Worm (Caenorhabditis elegans) whole organism, L1 larva: ENCODE results near the gene M117.4.
A peak's percentile ranks its signal among the peaks of the same experiment; 100 is the strongest.

Experiments
- C16A3.4 ChIP-seq: fragments of 150-350 bp; optimal IDR thresholded peaks from 2 replicates; lab custom pipeline; 2014; ENCODE audit warnings: missing biosample characterization, missing genetic modification characterization
- C34B4.2 ChIP-seq: sonication (generic microtip); optimal IDR thresholded peaks from 2 replicates; lab custom pipeline; 2017; ENCODE audit warnings: mild to moderate bottlenecking, missing genetic modification characterization, missing compliant biosample characterization
- alr-1 ChIP-seq: fragments of 200-800 bp; sonication (Bioruptor generic); optimal IDR thresholded peaks from 2 replicates; lab custom pipeline; 2018; ENCODE audit warnings: borderline replicate concordance, mild to moderate bottlenecking, missing genetic modification characterization, missing compliant biosample characterization
- ama-1 ChIP-seq: fragments of 150-350 bp; optimal IDR thresholded peaks from 2 replicates; lab custom pipeline; 2014
- blmp-1 ChIP-seq: fragments of 150-350 bp; optimal IDR thresholded peaks from 2 replicates; lab custom pipeline; 2014; ENCODE audit warnings: missing biosample characterization, missing genetic modification characterization
- ceh-82 ChIP-seq, 3 experiments: fragments of 150-350 bp in 1 of 3; sonication (generic microtip) in 2 of 3; optimal IDR thresholded peaks; 2 replicates each; lab custom pipeline; 2014 to 2017; ENCODE audit warnings: missing biosample characterization in 3 of 3, missing genetic modification characterization in 3 of 3
- ceh-88 ChIP-seq: fragments of 200-800 bp; sonication (Bioruptor generic); IDR thresholded peaks from 2 replicates; pipeline ENCODE4 v1.3.6; 2022; ENCODE audit warnings: missing genetic modification characterization, missing compliant biosample characterization
- ceh-90 ChIP-seq: sonication (generic microtip); optimal IDR thresholded peaks from 2 replicates; lab custom pipeline; 2016; ENCODE audit warnings: missing genetic modification characterization, missing compliant biosample characterization
- dpl-1 ChIP-seq, 3 experiments: fragments of 150-350 bp in 2 of 3; sonication (generic microtip) in 1 of 3; optimal IDR thresholded peaks; 2 replicates each; lab custom pipeline; 2014 to 2017; ENCODE audit warnings: missing biosample characterization in 3 of 3, missing genetic modification characterization in 3 of 3, missing genetic modification reagents in 3 of 3
- dsc-1 ChIP-seq: sonication (generic microtip); optimal IDR thresholded peaks from 2 replicates; lab custom pipeline; 2016; ENCODE audit warnings: mild to moderate bottlenecking, missing genetic modification characterization, missing compliant biosample characterization
- egl-13 ChIP-seq: sonication (generic microtip); optimal IDR thresholded peaks from 2 replicates; lab custom pipeline; 2016; ENCODE audit warnings: missing genotype, missing genetic modification reagents, missing genetic modification characterization, missing compliant biosample characterization
- elt-3 ChIP-seq, 6 experiments: fragments of 150-350 bp in 1 of 6; sonication (generic microtip); optimal IDR thresholded peaks; 2 replicates each; lab custom pipeline; 2017 to 2018; ENCODE audit warnings: missing biosample characterization in 6 of 6, missing genetic modification characterization in 6 of 6, inconsistent platforms in 1 of 6
- ets-5 ChIP-seq: fragments of 200-800 bp; sonication (Bioruptor generic); IDR thresholded peaks from 2 replicates; pipeline ENCODE4 v1.3.6; 2022; ENCODE audit warnings: missing genetic modification characterization, missing compliant biosample characterization
- fkh-10 ChIP-seq: sonication (generic microtip); optimal IDR thresholded peaks from 2 replicates; lab custom pipeline; 2017; ENCODE audit warnings: missing biosample characterization, missing genetic modification reagents, missing genetic modification characterization
- fkh-4 ChIP-seq: sonication (generic microtip); optimal IDR thresholded peaks from 2 replicates; lab custom pipeline; 2016; ENCODE audit warnings: missing compliant biosample characterization, missing genetic modification characterization, borderline replicate concordance
- fos-1 ChIP-seq: fragments of 150-350 bp; optimal IDR thresholded peaks from 2 replicates; lab custom pipeline; 2014; ENCODE audit warnings: missing biosample characterization, missing genetic modification characterization
- grh-1 ChIP-seq: fragments of 200-800 bp; sonication (Bioruptor generic); IDR thresholded peaks from 2 replicates; pipeline ENCODE4 v1.3.6; 2022; ENCODE audit warnings: missing genetic modification reagents, missing genetic modification characterization, missing compliant biosample characterization
- hlh-17 ChIP-seq: fragments of 200-800 bp; sonication (Bioruptor generic); optimal IDR thresholded peaks from 2 replicates; lab custom pipeline; 2018; ENCODE audit warnings: missing genetic modification characterization, mild to moderate bottlenecking, missing compliant biosample characterization, moderate library complexity, borderline replicate concordance
- hpl-2 ChIP-seq: fragments of 150-350 bp; optimal IDR thresholded peaks from 2 replicates; lab custom pipeline; 2014; ENCODE audit warnings: missing biosample characterization, missing genetic modification reagents, missing genetic modification characterization
- jun-1 ChIP-seq: fragments of 150-350 bp; optimal IDR thresholded peaks from 2 replicates; lab custom pipeline; 2014; ENCODE audit warnings: missing biosample characterization, missing genetic modification reagents, missing genetic modification characterization
- lin-13 ChIP-seq: fragments of 150-350 bp; optimal IDR thresholded peaks from 2 replicates; lab custom pipeline; 2014; ENCODE audit warnings: missing biosample characterization, missing genetic modification reagents, missing genetic modification characterization
- lin-14 ChIP-seq: fragments of 200-800 bp; sonication (Bioruptor generic); optimal IDR thresholded peaks from 2 replicates; lab custom pipeline; 2018; ENCODE audit warnings: mild to moderate bottlenecking, missing genetic modification characterization, moderate library complexity, missing compliant biosample characterization
- lin-35 ChIP-seq, 2 experiments: fragments of 150-350 bp; optimal IDR thresholded peaks; 2 replicates each; lab custom pipeline; 2014; ENCODE audit warnings: missing biosample characterization in 2 of 2, missing genetic modification characterization in 2 of 2, missing genetic modification reagents in 2 of 2
- lin-39 ChIP-seq: fragments of 150-350 bp; optimal IDR thresholded peaks from 2 replicates; lab custom pipeline; 2014; ENCODE audit warnings: missing biosample characterization, missing genetic modification reagents, missing genetic modification characterization
- lsy-2 ChIP-seq, 2 experiments: fragments of 150-350 bp; optimal IDR thresholded peaks; 2 replicates each; lab custom pipeline; 2014; ENCODE audit warnings: missing biosample characterization in 2 of 2, missing genetic modification characterization in 2 of 2
- nhr-12 ChIP-seq: sonication (generic microtip); optimal IDR thresholded peaks from 2 replicates; lab custom pipeline; 2017; ENCODE audit warnings: missing biosample characterization, missing genetic modification characterization
- nhr-237 ChIP-seq: fragments of 150-350 bp; optimal IDR thresholded peaks from 2 replicates; lab custom pipeline; 2014; ENCODE audit warnings: missing biosample characterization, missing genetic modification characterization
- nhr-47 ChIP-seq: sonication (generic microtip); optimal IDR thresholded peaks from 2 replicates; lab custom pipeline; 2016; ENCODE audit warnings: mild to moderate bottlenecking, missing genetic modification characterization, moderate library complexity, missing compliant biosample characterization
- nhr-71 ChIP-seq: sonication (generic microtip); optimal IDR thresholded peaks from 2 replicates; lab custom pipeline; 2016; ENCODE audit warnings: mild to moderate bottlenecking, missing genetic modification characterization, moderate library complexity, missing compliant biosample characterization
- nhr-84 ChIP-seq: sonication (generic microtip); optimal IDR thresholded peaks from 2 replicates; lab custom pipeline; 2017; ENCODE audit warnings: missing biosample characterization, missing genetic modification characterization
- nhr-90 ChIP-seq: sonication (generic microtip); optimal IDR thresholded peaks from 2 replicates; lab custom pipeline; 2016; ENCODE audit warnings: mild to moderate bottlenecking, missing genetic modification characterization, missing compliant biosample characterization; ENCODE audit not compliant: poor library complexity
- pag-3 ChIP-seq: sonication (generic microtip); optimal IDR thresholded peaks from 2 replicates; lab custom pipeline; 2017; ENCODE audit warnings: missing genetic modification characterization, mild to moderate bottlenecking, missing compliant biosample characterization, antibody characterized with exemption, borderline replicate concordance; ENCODE audit not compliant: insufficient read depth
- pqm-1 ChIP-seq: sonication (generic microtip); optimal IDR thresholded peaks from 3 replicates; lab custom pipeline; 2017; ENCODE audit warnings: missing biosample characterization, missing genetic modification characterization
- rnt-1 ChIP-seq: sonication (generic microtip); optimal IDR thresholded peaks from 2 replicates; lab custom pipeline; 2016; ENCODE audit warnings: mild to moderate bottlenecking, missing genetic modification characterization, moderate library complexity, missing compliant biosample characterization
- skn-1 ChIP-seq: fragments of 150-350 bp; optimal IDR thresholded peaks from 2 replicates; lab custom pipeline; 2014; ENCODE audit warnings: missing biosample characterization, missing genetic modification characterization
- snpc-4 ChIP-seq: fragments of 150-350 bp; optimal IDR thresholded peaks from 2 replicates; lab custom pipeline; 2014; ENCODE audit warnings: missing biosample characterization, missing genetic modification characterization
- snu-23 ChIP-seq: sonication (generic microtip); optimal IDR thresholded peaks from 2 replicates; lab custom pipeline; 2016; ENCODE audit warnings: missing genetic modification characterization, missing compliant biosample characterization
- sox-4 ChIP-seq: sonication (generic microtip); optimal IDR thresholded peaks from 2 replicates; lab custom pipeline; 2016; ENCODE audit warnings: missing genetic modification characterization, missing compliant biosample characterization
- sup-37 ChIP-seq: fragments of 200-800 bp; sonication (Bioruptor generic); optimal IDR thresholded peaks from 2 replicates; lab custom pipeline; 2018; ENCODE audit warnings: mild to moderate bottlenecking, missing genetic modification characterization, missing compliant biosample characterization
- swsn-7 ChIP-seq: sonication (generic microtip); optimal IDR thresholded peaks from 2 replicates; lab custom pipeline; 2016; ENCODE audit warnings: missing genetic modification characterization, missing compliant biosample characterization
- tbx-2 ChIP-seq: sonication (generic microtip); optimal IDR thresholded peaks from 2 replicates; lab custom pipeline; 2016; ENCODE audit warnings: missing genetic modification characterization, missing compliant biosample characterization
- tlp-1 ChIP-seq: fragments of 150-350 bp; optimal IDR thresholded peaks from 2 replicates; lab custom pipeline; 2014; ENCODE audit warnings: missing biosample characterization, missing genetic modification characterization
- unc-130 ChIP-seq: fragments of 150-350 bp; optimal IDR thresholded peaks from 2 replicates; lab custom pipeline; 2017; ENCODE audit warnings: missing biosample characterization, missing genetic modification characterization, inconsistent platforms
- unc-30 ChIP-seq: sonication (generic microtip); optimal IDR thresholded peaks from 2 replicates; lab custom pipeline; 2017; ENCODE audit warnings: missing biosample characterization, missing genetic modification characterization
- unc-86 ChIP-seq: sonication (generic microtip); optimal IDR thresholded peaks from 2 replicates; lab custom pipeline; 2016; ENCODE audit warnings: missing genetic modification characterization, missing compliant biosample characterization
- unc-98 ChIP-seq: fragments of 200-800 bp; sonication (Bioruptor generic); IDR thresholded peaks from 2 replicates; pipeline ENCODE4 v1.3.6; 2022; ENCODE audit warnings: missing genetic modification characterization, missing compliant biosample characterization
- vab-15 ChIP-seq: sonication (generic microtip); optimal IDR thresholded peaks from 2 replicates; lab custom pipeline; 2017; ENCODE audit warnings: missing genotype, mild to moderate bottlenecking, missing genetic modification characterization, missing compliant biosample characterization
- xbp-1 ChIP-seq: sonication (generic microtip); optimal IDR thresholded peaks from 2 replicates; lab custom pipeline; 2016; ENCODE audit warnings: missing genetic modification characterization, missing compliant biosample characterization
- ztf-4 ChIP-seq: fragments of 150-350 bp; optimal IDR thresholded peaks from 2 replicates; lab custom pipeline; 2014; ENCODE audit warnings: missing biosample characterization, missing genetic modification characterization

The M117.4 gene

DNA sequence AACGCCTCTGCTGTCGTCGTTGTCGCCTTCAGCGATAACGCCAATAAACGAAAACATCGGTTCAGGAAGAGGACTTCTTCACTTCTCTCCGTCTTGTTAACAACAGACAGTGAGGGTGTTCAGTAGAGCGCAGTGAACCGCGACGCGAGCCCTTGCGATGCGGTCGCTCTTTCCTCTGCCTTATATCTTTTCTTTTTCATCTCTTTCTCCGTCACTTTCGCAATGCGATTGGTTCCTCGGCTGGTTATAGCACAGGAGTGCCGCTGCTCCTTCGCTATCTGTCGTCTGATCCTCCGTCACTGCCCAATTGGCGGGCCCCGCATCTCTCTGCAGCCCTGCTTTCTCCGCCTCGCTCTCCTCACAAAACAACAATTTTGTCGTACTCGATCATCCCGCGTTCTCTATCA lies 23.8 kb upstream of the M117.4 start (continued):
- TF ChIP-seq ceh-82 (tag; optimal IDR thresholded peaks at IDR 0.05; lab: Kevin White, UChicago) (peak; percentile 53 to 89 (median 61)), C34B4.2 (tag; lab: Kevin White, UChicago) (no peak), dsc-1 (tag; lab: Kevin White, UChicago) (peak; percentile 71), xbp-1 (tag; lab: Kevin White, UChicago) (peak; percentile 62), lin-13 (GFP tag; lab: Kevin White, UChicago) (peak; percentile 44), lin-39 (no peak), jun-1 (peak; percentile 76), lin-14 (GFP tag; lab: Kevin White, UChicago) (peak; percentile 94)

ce11 chrIV:11855900-11856660 lies 22.7 kb upstream of the M117.4 start, which contains the start of gene ech-2:
TSS of gene ech-2 (minus strand) at chrIV:11856351.
- TF ChIP-seq ets-5 (GFP tag; lab: Robert Waterston, UW) (no peak), grh-1 (GFP tag; lab: Robert Waterston, UW) (no peak), C34B4.2 (tag; lab: Kevin White, UChicago) (no peak), ceh-82 (tag; optimal IDR thresholded peaks at IDR 0.05; lab: Kevin White, UChicago) (peak in 1 of 3 experiments; percentile 20), tbx-2 (tag; lab: Kevin White, UChicago) (no peak), unc-30 (no peak), hlh-17 (GFP tag; lab: Kevin White, UChicago) (no peak), snpc-4 (no peak), ama-1 (lab: Kevin White, UChicago) (no peak), skn-1 (tag; lab: Kevin White, UChicago) (no peak), pag-3 (tag; lab: Kevin White, UChicago) (no peak), nhr-84 (no peak), rnt-1 (tag; lab: Kevin White, UChicago) (no peak), fkh-4 (tag; lab: Kevin White, UChicago) (no peak), snu-23 (GFP tag; lab: Kevin White, UChicago) (peak; percentile 12), nhr-47 (tag; lab: Kevin White, UChicago) (peak; percentile 31), lin-39 (no peak), lin-35 (GFP tag; optimal IDR thresholded peaks at IDR 0.05; lab: Kevin White, UChicago) (peak; percentile 17 to 48), pqm-1 (tag; lab: Kevin White, UChicago) (no peak), lsy-2 (tag; optimal IDR thresholded peaks at IDR 0.05; lab: Kevin White, UChicago) (peak; percentile 39 to 40), tlp-1 (tag; lab: Kevin White, UChicago) (no peak), unc-130 (tag; lab: Kevin White, UChicago) (no peak), sup-37 (no peak), ztf-4 (tag; lab: Kevin White, UChicago) (no peak), nhr-237 (tag; lab: Kevin White, UChicago) (no peak), hpl-2 (GFP tag; lab: Kevin White, UChicago) (no peak), alr-1 (tag; lab: Kevin White, UChicago) (no peak), nhr-71 (tag; lab: Kevin White, UChicago) (peak; percentile 0), C16A3.4 (tag; lab: Kevin White, UChicago) (peak; percentile 28), fkh-10 (GFP tag; lab: Kevin White, UChicago) (no peak), unc-98 (GFP tag; lab: Robert Waterston, UW) (no peak), blmp-1 (peak; percentile 41), dsc-1 (tag; lab: Kevin White, UChicago) (no peak), unc-86 (no peak), elt-3 (tag; optimal IDR thresholded peaks at IDR 0.05; lab: Kevin White, UChicago) (peak in 1 of 6 experiments; percentile 20), jun-1 (no peak), lin-14 (GFP tag; lab: Kevin White, UChicago) (peak; percentile 1), fos-1 (no peak), sox-4 (tag; lab: Kevin White, UChicago) (no peak), nhr-12 (no peak), vab-15 (tag; lab: Kevin White, UChicago) (no peak), egl-13 (tag; lab: Kevin White, UChicago) (no peak), nhr-90 (tag; lab: Kevin White, UChicago) (peak; percentile 10), ceh-88 (GFP tag; lab: Robert Waterston, UW) (no peak), swsn-7 (peak; percentile 9), ceh-90 (tag; lab: Kevin White, UChicago) (peak; percentile 7), dpl-1 (GFP tag; optimal IDR thresholded peaks at IDR 0.05; lab: Kevin White, UChicago) (peak; percentile 27 to 46 (median 33))
